Fruit fly (Drosophila melanogaster) whole organism, embryonic: Measurements from ENCODE around the gene blp.

Experiments
- Abd-B ChIP-seq: fragments of 200-800 bp; sonication (Bioruptor generic); optimal IDR thresholded peaks from 2 replicates; lab custom pipeline; 2018; ENCODE audit warnings: missing biosample characterization, mild to moderate bottlenecking, missing genetic modification characterization, moderate library complexity
- CG12071 ChIP-seq: fragments of 200-800 bp; sonication (Bioruptor generic); optimal IDR thresholded peaks from 3 replicates; lab custom pipeline; 2018; ENCODE audit warnings: missing biosample characterization, mild to moderate bottlenecking, missing genetic modification characterization
- CG12236 ChIP-seq: fragments of 200-800 bp; sonication (Bioruptor generic); optimal IDR thresholded peaks from 2 replicates; lab custom pipeline; 2016; ENCODE audit warnings: missing biosample characterization, missing genetic modification characterization
- CG13123 ChIP-seq: fragments of 200-800 bp; sonication (Bioruptor generic); optimal IDR thresholded peaks from 2 replicates; lab custom pipeline; 2016; ENCODE audit warnings: missing biosample characterization, missing genetic modification characterization
- CG13424 ChIP-seq: fragments of 200-800 bp; sonication (Bioruptor generic); optimal IDR thresholded peaks from 2 replicates; lab custom pipeline; 2019; ENCODE audit warnings: missing biosample characterization, mild to moderate bottlenecking, missing genetic modification characterization, moderate library complexity
- CG13624 ChIP-seq: fragments of 200-800 bp; sonication (Bioruptor generic); optimal IDR thresholded peaks from 2 replicates; lab custom pipeline; 2016; ENCODE audit warnings: missing biosample characterization, missing genetic modification characterization
- CG13775 ChIP-seq: fragments of 200-800 bp; sonication (Bioruptor generic); optimal IDR thresholded peaks from 3 replicates; lab custom pipeline; 2017; ENCODE audit warnings: missing biosample characterization, mild to moderate bottlenecking, missing genetic modification characterization
- CG16863 ChIP-seq: fragments of 200-800 bp; sonication (Bioruptor generic); optimal IDR thresholded peaks from 3 replicates; lab custom pipeline; 2016; ENCODE audit warnings: missing biosample characterization, missing genetic modification characterization
- CG17359 ChIP-seq: fragments of 200-800 bp; sonication (Bioruptor generic); optimal IDR thresholded peaks from 3 replicates; lab custom pipeline; 2018; ENCODE audit warnings: missing biosample characterization, mild to moderate bottlenecking, missing genetic modification characterization, moderate library complexity
- CG17612 ChIP-seq: fragments of 200-800 bp; sonication (Bioruptor generic); IDR thresholded peaks from 2 replicates; pipeline ENCODE4 v1.3.6; 2022; ENCODE audit warnings: missing biosample characterization, missing genetic modification characterization
- CG17912 ChIP-seq: fragments of 200-800 bp; sonication (Bioruptor generic); optimal IDR thresholded peaks from 2 replicates; lab custom pipeline; 2018; ENCODE audit warnings: missing biosample characterization, mild to moderate bottlenecking, missing genetic modification characterization
- CG2202 ChIP-seq: fragments of 200-800 bp; sonication (Bioruptor generic); optimal IDR thresholded peaks from 2 replicates; lab custom pipeline; 2018; ENCODE audit warnings: missing biosample characterization, mild to moderate bottlenecking, missing genetic modification characterization
- CG3065 ChIP-seq: fragments of 200-800 bp; sonication (Bioruptor generic); optimal IDR thresholded peaks from 2 replicates; lab custom pipeline; 2016; ENCODE audit warnings: missing biosample characterization, missing genetic modification characterization
- CG3281 ChIP-seq: fragments of 200-800 bp; sonication (Bioruptor generic); optimal IDR thresholded peaks from 3 replicates; lab custom pipeline; 2017; ENCODE audit warnings: missing biosample characterization, mild to moderate bottlenecking, missing genetic modification characterization
- CG4707 ChIP-seq: fragments of 200-800 bp; sonication (Bioruptor generic); optimal IDR thresholded peaks from 2 replicates; lab custom pipeline; 2018; ENCODE audit warnings: missing biosample characterization, mild to moderate bottlenecking, missing genetic modification characterization, moderate library complexity
- CG6175 ChIP-seq: fragments of 200-800 bp; sonication (Bioruptor generic); IDR thresholded peaks from 3 replicates; pipeline ENCODE4 v1.3.6; 2022; ENCODE audit warnings: missing biosample characterization, missing genetic modification characterization
- CG6654 ChIP-seq: fragments of 200-800 bp; sonication (Bioruptor generic); optimal IDR thresholded peaks from 2 replicates; lab custom pipeline; 2017; ENCODE audit warnings: missing biosample characterization, mild to moderate bottlenecking, missing genetic modification characterization
- CG9932 ChIP-seq: fragments of 200-800 bp; sonication (Bioruptor generic); IDR thresholded peaks from 2 replicates; pipeline ENCODE4 v1.3.6; 2022; ENCODE audit warnings: missing biosample characterization, missing genetic modification characterization
- D19B ChIP-seq: fragments of 200-800 bp; sonication (Bioruptor generic); optimal IDR thresholded peaks from 2 replicates; lab custom pipeline; 2017; ENCODE audit warnings: missing biosample characterization, mild to moderate bottlenecking, missing genetic modification characterization
- Dfd ChIP-seq, 2 experiments: fragments of >200 bp; optimal IDR thresholded peaks; 2 replicates each; lab custom pipeline; 2017; ENCODE audit warnings: missing biosample characterization in 2 of 2, missing genetic modification characterization in 2 of 2
- Dip3 ChIP-seq: fragments of 200-800 bp; sonication (Bioruptor generic); optimal IDR thresholded peaks from 3 replicates; lab custom pipeline; 2016; ENCODE audit warnings: missing biosample characterization, missing genetic modification characterization
- Dp ChIP-seq: fragments of 200-800 bp; sonication (Bioruptor generic); optimal IDR thresholded peaks from 2 replicates; lab custom pipeline; 2018; ENCODE audit warnings: missing biosample characterization, mild to moderate bottlenecking, missing genetic modification characterization, moderate library complexity
- Elba2 ChIP-seq: fragments of 200-800 bp; sonication (Bioruptor generic); optimal IDR thresholded peaks from 3 replicates; lab custom pipeline; 2016; ENCODE audit warnings: missing biosample characterization, missing genetic modification characterization
- Ets65A ChIP-seq: fragments of 200-800 bp; sonication (Bioruptor generic); peaks from one replicate; lab custom pipeline; 2016; ENCODE audit warnings: missing biosample characterization, missing genetic modification characterization
- Ets97D ChIP-seq: fragments of 200-800 bp; sonication (Bioruptor generic); optimal IDR thresholded peaks from 3 replicates; lab custom pipeline; 2016; ENCODE audit warnings: missing biosample characterization, missing genetic modification characterization
- Fer3 ChIP-seq: fragments of 200-800 bp; sonication (Bioruptor generic); optimal IDR thresholded peaks from 2 replicates; lab custom pipeline; 2018; ENCODE audit warnings: missing biosample characterization, mild to moderate bottlenecking, missing genetic modification characterization, moderate library complexity
- H2.0 ChIP-seq: fragments of 200-800 bp; sonication (Bioruptor generic); IDR thresholded peaks from 2 replicates; pipeline ENCODE4 v1.3.6; 2022; ENCODE audit warnings: missing biosample characterization, missing genetic modification characterization
- MBD-R2 ChIP-seq: fragments of 200-800 bp; sonication (Bioruptor generic); IDR thresholded peaks from 2 replicates; pipeline ENCODE4 v1.3.6; 2022; ENCODE audit warnings: missing biosample characterization, missing genetic modification characterization
- Nf-YA ChIP-seq: fragments of 200-800 bp; sonication (Bioruptor generic); IDR thresholded peaks from 2 replicates; pipeline ENCODE4 v1.3.6; 2022; ENCODE audit warnings: missing biosample characterization, missing genetic modification characterization
- Sry-β ChIP-seq: fragments of 200-800 bp; sonication (Bioruptor generic); optimal IDR thresholded peaks from 2 replicates; lab custom pipeline; 2018; ENCODE audit warnings: missing biosample characterization, mild to moderate bottlenecking, missing genetic modification characterization, moderate library complexity
- Ssrp ChIP-seq: fragments of 200-800 bp; sonication (Bioruptor generic); optimal IDR thresholded peaks from 2 replicates; lab custom pipeline; 2018; ENCODE audit warnings: missing biosample characterization, mild to moderate bottlenecking, missing genetic modification characterization, moderate library complexity
- Tbp ChIP-seq: fragments of >200 bp; optimal IDR thresholded peaks from 2 replicates; lab custom pipeline; 2018; ENCODE audit warnings: missing biosample characterization, missing genetic modification characterization
- ac ChIP-seq: fragments of 200-800 bp; sonication (Bioruptor generic); optimal IDR thresholded peaks from 3 replicates; lab custom pipeline; 2017; ENCODE audit warnings: missing biosample characterization, mild to moderate bottlenecking, missing genetic modification characterization
- az2 ChIP-seq: fragments of 200-800 bp; sonication (Bioruptor generic); optimal IDR thresholded peaks from 3 replicates; lab custom pipeline; 2016; ENCODE audit warnings: missing biosample characterization, missing genetic modification characterization
- bowl ChIP-seq: fragments of 200-800 bp; sonication (Bioruptor generic); IDR thresholded peaks from 2 replicates; pipeline ENCODE4 v1.3.6; 2022; ENCODE audit warnings: missing biosample characterization, missing genetic modification characterization
- bsh ChIP-seq, 2 experiments: fragments of 200-800 bp; sonication (Bioruptor generic); optimal IDR thresholded peaks; 2 replicates each; lab custom pipeline; 2017 to 2018; ENCODE audit warnings: mild to moderate bottlenecking in 2 of 2, missing biosample characterization in 2 of 2, missing genetic modification characterization in 2 of 2, moderate library complexity in 1 of 2
- chm ChIP-seq: fragments of 200-800 bp; sonication (Bioruptor generic); IDR thresholded peaks from 2 replicates; pipeline ENCODE4 v1.3.6; 2022; ENCODE audit warnings: missing biosample characterization, missing genetic modification characterization
- emc ChIP-seq: fragments of 200-800 bp; sonication (Bioruptor generic); optimal IDR thresholded peaks from 2 replicates; lab custom pipeline; 2016; ENCODE audit warnings: missing biosample characterization, missing genetic modification characterization
- fu2 ChIP-seq: fragments of 200-800 bp; sonication (Bioruptor generic); optimal IDR thresholded peaks from 2 replicates; lab custom pipeline; 2016; ENCODE audit warnings: missing biosample characterization, missing genetic modification characterization
- her ChIP-seq: fragments of 200-800 bp; sonication (Bioruptor generic); optimal IDR thresholded peaks from 2 replicates; lab custom pipeline; 2016; ENCODE audit warnings: missing biosample characterization, missing genetic modification characterization
- ken ChIP-seq: fragments of 200-800 bp; sonication (Bioruptor generic); IDR thresholded peaks from 3 replicates; pipeline ENCODE4 v1.3.6; 2022; ENCODE audit warnings: missing biosample characterization, missing genetic modification characterization
- nom ChIP-seq: fragments of 200-800 bp; sonication (Bioruptor generic); optimal IDR thresholded peaks from 2 replicates; lab custom pipeline; 2017; ENCODE audit warnings: missing biosample characterization, missing genetic modification characterization, mild to moderate bottlenecking, moderate library complexity, missing genetic modification reagents
- odd ChIP-seq: fragments of 200-800 bp; sonication (Bioruptor generic); optimal IDR thresholded peaks from 2 replicates; lab custom pipeline; 2017; ENCODE audit warnings: missing biosample characterization, mild to moderate bottlenecking, missing genetic modification characterization
- onecut ChIP-seq: fragments of 200-800 bp; sonication (Bioruptor generic); IDR thresholded peaks from 2 replicates; pipeline ENCODE4 v1.3.6; 2022; ENCODE audit warnings: missing biosample characterization, missing genetic modification characterization
- pzg ChIP-seq: fragments of 200-800 bp; sonication (Bioruptor generic); optimal IDR thresholded peaks from 3 replicates; lab custom pipeline; 2018; ENCODE audit warnings: missing biosample characterization, mild to moderate bottlenecking, missing genetic modification characterization, moderate library complexity
- sc ChIP-seq, 3 experiments: fragments of >200 bp in 2 of 3; fragments of 200-800 bp in 1 of 3; sonication (Bioruptor generic) in 1 of 3; optimal IDR thresholded peaks; 2 replicates in 2 of 3; 3 replicates in 1 of 3; lab custom pipeline; 2017; ENCODE audit warnings: mild to moderate bottlenecking in 1 of 3, missing biosample characterization in 1 of 3, missing genetic modification characterization in 1 of 3, missing genetic modification reagents in 1 of 3
- schlank ChIP-seq: fragments of 200-800 bp; sonication (Bioruptor generic); optimal IDR thresholded peaks from 2 replicates; lab custom pipeline; 2018; ENCODE audit warnings: missing biosample characterization, mild to moderate bottlenecking, missing genetic modification characterization
- shn ChIP-seq: fragments of 200-800 bp; sonication (Bioruptor generic); optimal IDR thresholded peaks from 3 replicates; lab custom pipeline; 2016; ENCODE audit warnings: missing biosample characterization, missing genetic modification characterization
- stwl ChIP-seq: fragments of 200-800 bp; sonication (Bioruptor generic); optimal IDR thresholded peaks from 3 replicates; lab custom pipeline; 2018; ENCODE audit warnings: missing biosample characterization, mild to moderate bottlenecking, missing genetic modification characterization, moderate library complexity
- trh ChIP-seq: fragments of 200-800 bp; sonication (Bioruptor generic); optimal IDR thresholded peaks from 2 replicates; lab custom pipeline; 2016; ENCODE audit warnings: missing biosample characterization, missing genetic modification characterization
- z ChIP-seq: fragments of 200-800 bp; sonication (Bioruptor generic); IDR thresholded peaks from 3 replicates; pipeline ENCODE4 v1.3.6; 2022; ENCODE audit warnings: missing biosample characterization, missing genetic modification characterization
- zen2 ChIP-seq: fragments of 200-800 bp; sonication (Bioruptor generic); IDR thresholded peaks from 3 replicates; pipeline ENCODE4 v1.3.6; 2022; ENCODE audit warnings: missing biosample characterization, missing genetic modification characterization; ENCODE audit not compliant: partially characterized antibody

Gene blp

dm6 chr3R:15934952-15935351 is 1.3 kb downstream of the blp start, which contains the start of gene Sap47 (continued):
- no peak for TF ChIP-seq trh (GFP tag; lab: Kevin White, UChicago)
- no peak for TF ChIP-seq CG6654
- no peak for TF ChIP-seq ken
- TF ChIP-seq fu2 (GFP tag; lab: Kevin White, UChicago), result no peak
- TF ChIP-seq z (GFP tag; lab: Robert Waterston, UW), result no peak
- TF ChIP-seq bsh (GFP tag; optimal IDR thresholded peaks at IDR 0.05; lab: Kevin White, UChicago), result no peak
- TF ChIP-seq CG17912, result no peak
- TF ChIP-seq CG9932 (GFP tag; lab: Robert Waterston, UW), result no peak
- TF ChIP-seq Ets65A (GFP tag; lab: Kevin White, UChicago), result no peak
- no peak for TF ChIP-seq Ets97D (GFP tag; lab: Kevin White, UChicago)
- peak; percentile 80 for TF ChIP-seq onecut (GFP tag; lab: Robert Waterston, UW)
- peak; percentile 80 for TF ChIP-seq pzg (GFP tag; lab: Kevin White, UChicago)
- TF ChIP-seq schlank (tag; lab: Kevin White, UChicago), result no peak
- peak; percentile 99 for TF ChIP-seq MBD-R2 (GFP tag; lab: Robert Waterston, UW)
- TF ChIP-seq CG3281 (GFP tag; lab: Kevin White, UChicago), result no peak
- no peak for TF ChIP-seq CG2202 (tag; lab: Kevin White, UChicago)
- no peak; the same call in 1 of the 2 replicates for TF ChIP-seq chm
- TF ChIP-seq CG6175 (GFP tag; lab: Robert Waterston, UW), result no peak
- no peak for TF ChIP-seq CG13123 (GFP tag; lab: Kevin White, UChicago)
- TF ChIP-seq D19B (GFP tag; lab: Kevin White, UChicago), result no peak
- peak; percentile 63 for TF ChIP-seq Dp (GFP tag; lab: Kevin White, UChicago)
- TF ChIP-seq Nf-YA (GFP tag; lab: Robert Waterston, UW), result no peak
- TF ChIP-seq Dfd (GFP tag; optimal IDR thresholded peaks at IDR 0.05; lab: Kevin White, UChicago), result no peak
- no peak for TF ChIP-seq CG16863 (GFP tag; lab: Kevin White, UChicago)
- TF ChIP-seq her (GFP tag; lab: Kevin White, UChicago), result no peak
- TF ChIP-seq Abd-B, result no peak
- no peak for TF ChIP-seq ac (GFP tag; lab: Kevin White, UChicago)
- TF ChIP-seq zen2 (GFP tag; lab: Robert Waterston, UW), result peak; percentile 79
- TF ChIP-seq emc (GFP tag; lab: Kevin White, UChicago), result no peak
- no peak for TF ChIP-seq CG3065 (GFP tag; lab: Kevin White, UChicago)
- TF ChIP-seq CG13624 (GFP tag; lab: Kevin White, UChicago), result peak; percentile 81
- TF ChIP-seq CG12071 (GFP tag; lab: Kevin White, UChicago), result peak; percentile 25
- no peak for TF ChIP-seq Dip3 (GFP tag; lab: Kevin White, UChicago)
- TF ChIP-seq CG4707 (GFP tag; lab: Kevin White, UChicago), result no peak
- peak; percentile 14 for TF ChIP-seq CG13424 (tag; lab: Kevin White, UChicago)
- TF ChIP-seq Sry-β, result peak; percentile 68
- TF ChIP-seq az2 (GFP tag; lab: Kevin White, UChicago), result no peak
- no peak for TF ChIP-seq Ssrp
- TF ChIP-seq nom, result no peak
- TF ChIP-seq odd (GFP tag; lab: Kevin White, UChicago), result no peak
- no peak for TF ChIP-seq bowl
- no peak for TF ChIP-seq Tbp
- no peak for TF ChIP-seq Fer3 (tag; lab: Kevin White, UChicago)
- no peak for TF ChIP-seq CG13775 (GFP tag; lab: Kevin White, UChicago)
- no peak for TF ChIP-seq shn (GFP tag; lab: Kevin White, UChicago)
- TF ChIP-seq H2.0 (GFP tag; lab: Robert Waterston, UW), result no peak
- TF ChIP-seq sc (optimal IDR thresholded peaks at IDR 0.05; lab: Kevin White, UChicago), result no peak
- no peak for TF ChIP-seq sc (GFP tag; optimal IDR thresholded peaks at IDR 0.05; lab: Kevin White, UChicago)
- peak; percentile 67 for TF ChIP-seq Elba2 (GFP tag; lab: Kevin White, UChicago)
- no peak for TF ChIP-seq CG17359 (tag; lab: Kevin White, UChicago)
- no peak for TF ChIP-seq CG17612
- peak; percentile 40 for TF ChIP-seq stwl
- no peak for TF ChIP-seq CG12236 (GFP tag; lab: Kevin White, UChicago)
